Fruit fly (Drosophila melanogaster): ENCODE results near the gene eIF5B.

eIF5B gene

dm6 chr3L:3396056-3396455, 64.7 kb downstream of the eIF5B start (continued):
- TF ChIP-seq tna (GFP tag; IDR thresholded peaks at IDR 0.05; ENCODE audit: partially characterized antibody): no peak
- peak; percentile 80 for TF ChIP-seq ranshi (GFP tag; IDR thresholded peaks at IDR 0.05)
- peak; percentile 49 for TF ChIP-seq Dad (GFP tag; optimal IDR thresholded peaks at IDR 0.05)
- TF ChIP-seq Xrp1 (GFP tag; IDR thresholded peaks at IDR 0.05): peak; percentile 96
- peak; percentile 7 for TF ChIP-seq fu2 (GFP tag; optimal IDR thresholded peaks at IDR 0.05)
- peak; percentile 49 for TF ChIP-seq en (GFP tag; optimal IDR thresholded peaks at IDR 0.05)
- TF ChIP-seq zf30C (GFP tag; optimal IDR thresholded peaks at IDR 0.05): peak; percentile 88
- no peak for TF ChIP-seq Dip2 (GFP tag; IDR thresholded peaks at IDR 0.05)
- TF ChIP-seq Myb (GFP tag; optimal IDR thresholded peaks at IDR 0.05): peak; percentile 16
- TF ChIP-seq CG17912 (GFP tag; optimal IDR thresholded peaks at IDR 0.05): no peak
- TF ChIP-seq sim (GFP tag; IDR thresholded peaks at IDR 0.05): peak; percentile 86
- peak; percentile 38 for TF ChIP-seq repo (GFP tag; optimal IDR thresholded peaks at IDR 0.05)
- TF ChIP-seq jing (GFP tag; optimal IDR thresholded peaks at IDR 0.05): peak; percentile 72
- peak; percentile 71 for TF ChIP-seq da (GFP tag; optimal IDR thresholded peaks at IDR 0.05)
- 0 out of 3 replicates have a peak, but pooled peaks have one; percentile 28 for TF ChIP-seq Aef1 (GFP tag; IDR thresholded peaks at IDR 0.05)
- TF ChIP-seq CG9817 (tag; optimal IDR thresholded peaks at IDR 0.05): peak; percentile 71
- peak; percentile 29 for TF ChIP-seq CG31365 (tag; optimal IDR thresholded peaks at IDR 0.05)
- TF ChIP-seq fd64A (GFP tag; optimal IDR thresholded peaks at IDR 0.05): peak; percentile 84
- peak; percentile 69 for TF ChIP-seq Sry-β (GFP tag; optimal IDR thresholded peaks at IDR 0.05)
- TF ChIP-seq hb (GFP tag; IDR thresholded peaks at IDR 0.05; ENCODE audit: partially characterized antibody): no peak
- TF ChIP-seq Poxn (GFP tag; IDR thresholded peaks at IDR 0.05): no peak
- TF ChIP-seq CG15073 (GFP tag; optimal IDR thresholded peaks at IDR 0.05): peak; percentile 39
- TF ChIP-seq CG6791 (GFP tag; IDR thresholded peaks at IDR 0.05; ENCODE audit: partially characterized antibody): no peak
- TF ChIP-seq CG31441 (GFP tag; IDR thresholded peaks at IDR 0.05): peak; percentile 96
- peak; percentile 62 for TF ChIP-seq Ada2b (GFP tag; IDR thresholded peaks at IDR 0.05)
- TF ChIP-seq zen (tag; optimal IDR thresholded peaks at IDR 0.05): peak; percentile 90
- no peak for TF ChIP-seq inv (GFP tag; IDR thresholded peaks at IDR 0.05; ENCODE audit: partially characterized antibody)
- TF ChIP-seq HLH54F (GFP tag; optimal IDR thresholded peaks at IDR 0.05): peak; percentile 26
- peak; percentile 70 for TF ChIP-seq Mes4 (GFP tag; optimal IDR thresholded peaks at IDR 0.05)
- peak; percentile 82 for TF ChIP-seq H15 (GFP tag; IDR thresholded peaks at IDR 0.05)
- no peak for TF ChIP-seq hbn (GFP tag; IDR thresholded peaks at IDR 0.05; ENCODE audit: partially characterized antibody)
- peak; percentile 81 for TF ChIP-seq Abd-B (GFP tag; optimal IDR thresholded peaks at IDR 0.05)
- TF ChIP-seq sd (tag; optimal IDR thresholded peaks at IDR 0.05): peak; percentile 40
- TF ChIP-seq insv (GFP tag; optimal IDR thresholded peaks at IDR 0.05): peak in 1 of 2 experiments; percentile 7
- peak; percentile 82 for TF ChIP-seq CG30403 (GFP tag; optimal IDR thresholded peaks at IDR 0.05)
- peak in 1 of 2 experiments; percentile 92 for TF ChIP-seq Eip74EF (GFP tag; optimal IDR thresholded peaks at IDR 0.05)
- TF ChIP-seq tgo (GFP tag; IDR thresholded peaks at IDR 0.05): peak; percentile 69
- peak; percentile 74 to 84 for TF ChIP-seq dpn (GFP tag; optimal IDR thresholded peaks at IDR 0.05)
- TF ChIP-seq Max (GFP tag; optimal IDR thresholded peaks at IDR 0.05): peak; percentile 77
- peak; percentile 69; the same call in 2 of the 3 replicates for TF ChIP-seq so (GFP tag; IDR thresholded peaks at IDR 0.05)
- peak; percentile 91 for TF ChIP-seq CG13424 (tag; optimal IDR thresholded peaks at IDR 0.05)
- TF ChIP-seq wek (GFP tag; optimal IDR thresholded peaks at IDR 0.05): peak; percentile 43
- peak; percentile 85 for TF ChIP-seq Hsf (GFP tag; optimal IDR thresholded peaks at IDR 0.05)
- peak; percentile 9 for TF ChIP-seq Hey (tag; optimal IDR thresholded peaks at IDR 0.05)
- peak; percentile 67 for TF ChIP-seq CG31388 (GFP tag; optimal IDR thresholded peaks at IDR 0.05)
- TF ChIP-seq CG10366 (GFP tag; IDR thresholded peaks at IDR 0.05): peak; percentile 76
- TF ChIP-seq Hr39 (optimal IDR thresholded peaks at IDR 0.05): no peak
- TF ChIP-seq Rfx (GFP tag; IDR thresholded peaks at IDR 0.05): 0 out of 2 replicates have a peak, but pooled peaks have one; percentile 21
- no peak for TF ChIP-seq Taf1 (GFP tag; IDR thresholded peaks at IDR 0.05)
- TF ChIP-seq CG2202 (tag; optimal IDR thresholded peaks at IDR 0.05): peak; percentile 96
- TF ChIP-seq cg (GFP tag; optimal IDR thresholded peaks at IDR 0.05): no peak
